Worm (Caenorhabditis elegans) whole organism, mixed stage, embryonic: ENCODE data around the gene srd-50.
A peak's percentile ranks its signal among the peaks of the same experiment; 100 is the strongest.

Experiments
- M03D4.4 ChIP-seq: sonication (generic microtip); optimal IDR thresholded peaks from 2 replicates; lab custom pipeline; 2017; ENCODE audit warnings: mild to moderate bottlenecking, missing genetic modification characterization, missing compliant biosample characterization
- bed-3 ChIP-seq: fragments of 200-800 bp; sonication (Bioruptor generic); optimal IDR thresholded peaks from 3 replicates; lab custom pipeline; 2018; ENCODE audit warnings: mild to moderate bottlenecking, missing genetic modification characterization, moderate library complexity, missing compliant biosample characterization
- blmp-1 ChIP-seq: fragments of 150-350 bp; optimal IDR thresholded peaks from 2 replicates; lab custom pipeline; 2014; ENCODE audit warnings: missing biosample characterization, missing genetic modification characterization
- ceh-39 ChIP-seq: fragments of 150-350 bp; optimal IDR thresholded peaks from 2 replicates; lab custom pipeline; 2014; ENCODE audit warnings: missing biosample characterization, missing genetic modification characterization
- ceh-83 ChIP-seq: fragments of 200-800 bp; sonication (Bioruptor generic); optimal IDR thresholded peaks from 2 replicates; lab custom pipeline; 2018; ENCODE audit warnings: mild to moderate bottlenecking, missing genetic modification characterization, missing compliant biosample characterization
- cnd-1 ChIP-seq: fragments of 200-800 bp; sonication (Bioruptor generic); optimal IDR thresholded peaks from 2 replicates; lab custom pipeline; 2018; ENCODE audit warnings: mild to moderate bottlenecking, missing genetic modification characterization, missing compliant biosample characterization
- elt-3 ChIP-seq: fragments of 150-350 bp; optimal IDR thresholded peaks from 2 replicates; lab custom pipeline; 2014; ENCODE audit warnings: missing biosample characterization, missing genetic modification characterization
- flh-1 ChIP-seq: fragments of 200-800 bp; sonication (Bioruptor generic); optimal IDR thresholded peaks from 2 replicates; lab custom pipeline; 2018; ENCODE audit warnings: mild to moderate bottlenecking, missing genetic modification characterization, moderate library complexity, missing compliant biosample characterization
- ham-2 ChIP-seq: fragments of 200-800 bp; sonication (Bioruptor generic); optimal IDR thresholded peaks from 2 replicates; lab custom pipeline; 2018; ENCODE audit warnings: mild to moderate bottlenecking, missing genetic modification characterization, missing compliant biosample characterization
- hlh-1 ChIP-seq: fragments of 150-350 bp; optimal IDR thresholded peaks from 2 replicates; lab custom pipeline; 2014; ENCODE audit warnings: missing biosample characterization, missing genetic modification reagents, missing genetic modification characterization
- lin-13 ChIP-seq: fragments of 150-350 bp; optimal IDR thresholded peaks from 2 replicates; lab custom pipeline; 2014; ENCODE audit warnings: missing biosample characterization, missing genetic modification characterization
- lin-32 ChIP-seq: fragments of 200-800 bp; sonication (Bioruptor generic); optimal IDR thresholded peaks from 2 replicates; lab custom pipeline; 2018; ENCODE audit warnings: mild to moderate bottlenecking, missing genetic modification characterization, missing compliant biosample characterization
- lsy-2 ChIP-seq: fragments of 150-350 bp; optimal IDR thresholded peaks from 2 replicates; lab custom pipeline; 2014; ENCODE audit warnings: missing biosample characterization, missing genetic modification characterization
- mab-5 ChIP-seq: fragments of 150-350 bp; optimal IDR thresholded peaks from 2 replicates; lab custom pipeline; 2014; ENCODE audit warnings: missing biosample characterization, missing genetic modification characterization
- mep-1 ChIP-seq: fragments of 150-350 bp; optimal IDR thresholded peaks from 2 replicates; lab custom pipeline; 2017; ENCODE audit warnings: missing biosample characterization, missing genetic modification reagents, missing genetic modification characterization, inconsistent platforms
- mls-2 ChIP-seq: sonication (generic microtip); optimal IDR thresholded peaks from 2 replicates; lab custom pipeline; 2016; ENCODE audit warnings: mild to moderate bottlenecking, missing genetic modification characterization, moderate library complexity, missing compliant biosample characterization
- nhr-12 ChIP-seq: fragments of 150-350 bp; optimal IDR thresholded peaks from 2 replicates; lab custom pipeline; 2014; ENCODE audit warnings: missing biosample characterization, missing genetic modification characterization
- nhr-2 ChIP-seq: fragments of 150-350 bp; optimal IDR thresholded peaks from 2 replicates; lab custom pipeline; 2014; ENCODE audit warnings: missing biosample characterization, missing genetic modification characterization
- nhr-237 ChIP-seq: fragments of 150-350 bp; optimal IDR thresholded peaks from 2 replicates; lab custom pipeline; 2014; ENCODE audit warnings: missing biosample characterization, missing genetic modification characterization
- nhr-28 ChIP-seq: fragments of 150-350 bp; optimal IDR thresholded peaks from 2 replicates; lab custom pipeline; 2014; ENCODE audit warnings: missing biosample characterization, missing genetic modification characterization
- nhr-76 ChIP-seq: sonication (generic microtip); optimal IDR thresholded peaks from 2 replicates; lab custom pipeline; 2017; ENCODE audit warnings: missing biosample characterization, missing genetic modification characterization
- sem-2 ChIP-seq: fragments of 200-800 bp; sonication (Bioruptor generic); optimal IDR thresholded peaks from 2 replicates; lab custom pipeline; 2018; ENCODE audit warnings: mild to moderate bottlenecking, missing genetic modification characterization, missing compliant biosample characterization
- sptf-1 ChIP-seq: sonication (generic microtip); optimal IDR thresholded peaks from 2 replicates; lab custom pipeline; 2017; ENCODE audit warnings: mild to moderate bottlenecking, missing genetic modification characterization, moderate library complexity, missing compliant biosample characterization
- unc-120 ChIP-seq: sonication (generic microtip); optimal IDR thresholded peaks from 2 replicates; lab custom pipeline; 2017; ENCODE audit warnings: missing genetic modification characterization, missing compliant biosample characterization; ENCODE audit not compliant: poor library complexity, severe bottlenecking
- unc-39 ChIP-seq: fragments of 150-350 bp; optimal IDR thresholded peaks from 2 replicates; lab custom pipeline; 2014; ENCODE audit warnings: missing biosample characterization, missing genetic modification characterization
- unc-62 ChIP-seq: fragments of 150-350 bp; optimal IDR thresholded peaks from 2 replicates; lab custom pipeline; 2014; ENCODE audit warnings: missing biosample characterization, missing genetic modification reagents, missing genetic modification characterization
- zip-8 ChIP-seq: fragments of 150-350 bp; optimal IDR thresholded peaks from 2 replicates; lab custom pipeline; 2014; ENCODE audit warnings: missing biosample characterization, missing genetic modification characterization
- ztf-11 ChIP-seq: fragments of 150-350 bp; optimal IDR thresholded peaks from 2 replicates; lab custom pipeline; 2014; ENCODE audit warnings: missing biosample characterization, missing genetic modification characterization

srd-50 gene

DNA sequence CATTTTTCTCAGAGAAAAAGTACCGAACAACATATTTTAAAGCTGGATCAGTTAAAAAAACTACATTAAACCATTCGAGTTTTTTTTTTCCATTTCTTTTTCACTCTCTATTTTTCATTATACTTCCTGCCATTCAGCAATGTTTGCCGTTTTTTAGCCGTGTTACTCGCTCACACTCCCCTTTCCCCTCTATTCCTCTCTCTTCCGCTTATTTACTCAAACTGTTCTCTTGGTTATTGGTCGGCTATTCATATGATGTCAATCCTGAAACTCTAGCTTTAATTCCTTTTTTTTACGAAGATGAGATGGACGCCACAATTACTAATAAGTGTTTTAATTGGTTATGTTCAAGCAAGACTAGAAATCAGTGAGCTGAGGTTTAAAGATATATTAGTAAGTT is 9.7 kb downstream of the srd-50 start, which contains the start of gene tre-4:
Gene tre-4 (plus strand): TSS at position 301 of the 400 bp plus-strand sequence.
- TF ChIP-seq M03D4.4 (tag; lab: Kevin White, UChicago): no peak
- TF ChIP-seq nhr-12: no peak
- TF ChIP-seq mab-5: no peak
- no peak for TF ChIP-seq lsy-2 (tag; lab: Kevin White, UChicago)
- TF ChIP-seq unc-120 (tag; lab: Kevin White, UChicago): no peak
- no peak for TF ChIP-seq mls-2 (tag; lab: Kevin White, UChicago)
- TF ChIP-seq ham-2 (GFP tag; lab: Kevin White, UChicago): no peak
- TF ChIP-seq unc-62 (GFP tag; lab: Kevin White, UChicago): no peak
- TF ChIP-seq sptf-1 (tag; lab: Kevin White, UChicago): no peak
- TF ChIP-seq ceh-39 (tag; lab: Kevin White, UChicago): no peak
- TF ChIP-seq mep-1 (tag; lab: Kevin White, UChicago): no peak
- no peak for TF ChIP-seq lin-13 (tag; lab: Kevin White, UChicago)
- TF ChIP-seq ceh-83: no peak
- TF ChIP-seq cnd-1 (tag; lab: Kevin White, UChicago): no peak
- no peak for TF ChIP-seq bed-3 (GFP tag; lab: Kevin White, UChicago)
- no peak for TF ChIP-seq ztf-11 (tag; lab: Kevin White, UChicago)
- TF ChIP-seq lin-32: no peak
- TF ChIP-seq nhr-237: no peak
- TF ChIP-seq nhr-28 (tag; lab: Kevin White, UChicago): no peak

DNA sequence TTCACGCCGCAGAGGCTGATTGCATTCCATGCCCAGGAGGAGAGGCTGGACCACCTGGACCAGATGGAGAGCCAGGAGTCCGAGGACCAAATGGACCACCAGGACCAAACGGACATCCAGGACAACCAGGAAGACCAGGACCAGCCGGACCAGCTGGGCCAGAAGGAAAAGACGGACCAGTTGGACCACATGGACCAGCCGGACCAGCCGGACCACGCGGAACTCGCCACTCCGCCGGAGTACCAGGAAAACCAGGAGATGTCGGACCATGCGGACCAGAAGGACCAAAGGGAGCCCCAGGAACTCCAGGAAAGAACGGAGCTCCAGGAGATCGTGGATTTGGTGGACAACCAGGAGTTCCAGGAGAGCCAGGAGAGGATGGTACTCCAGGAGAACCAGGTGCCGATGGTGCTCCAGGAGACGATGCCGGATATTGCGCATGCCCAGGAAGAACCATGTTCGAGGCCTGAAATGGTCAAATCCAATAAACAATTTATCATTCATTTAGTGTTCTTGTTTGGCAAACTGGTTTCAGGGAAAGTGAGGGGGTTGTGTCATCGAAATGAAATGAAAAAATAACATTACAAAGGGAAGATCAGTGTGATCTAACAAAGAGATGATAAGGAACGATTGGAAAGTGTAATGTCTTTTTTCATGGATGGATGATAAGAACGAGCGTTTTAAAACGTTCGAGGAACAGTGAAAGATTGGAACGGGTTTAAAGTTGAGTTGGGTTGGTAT is 11.5 kb downstream of the srd-50 start:
- no peak for TF ChIP-seq ceh-39 (tag; lab: Kevin White, UChicago)
- TF ChIP-seq lsy-2 (tag; lab: Kevin White, UChicago): no peak
- TF ChIP-seq lin-13 (tag; lab: Kevin White, UChicago): no peak
- no peak for TF ChIP-seq elt-3
- no peak for TF ChIP-seq mls-2 (tag; lab: Kevin White, UChicago)
- TF ChIP-seq ztf-11 (tag; lab: Kevin White, UChicago): no peak
- no peak for TF ChIP-seq nhr-2 (tag; lab: Kevin White, UChicago)

DNA sequence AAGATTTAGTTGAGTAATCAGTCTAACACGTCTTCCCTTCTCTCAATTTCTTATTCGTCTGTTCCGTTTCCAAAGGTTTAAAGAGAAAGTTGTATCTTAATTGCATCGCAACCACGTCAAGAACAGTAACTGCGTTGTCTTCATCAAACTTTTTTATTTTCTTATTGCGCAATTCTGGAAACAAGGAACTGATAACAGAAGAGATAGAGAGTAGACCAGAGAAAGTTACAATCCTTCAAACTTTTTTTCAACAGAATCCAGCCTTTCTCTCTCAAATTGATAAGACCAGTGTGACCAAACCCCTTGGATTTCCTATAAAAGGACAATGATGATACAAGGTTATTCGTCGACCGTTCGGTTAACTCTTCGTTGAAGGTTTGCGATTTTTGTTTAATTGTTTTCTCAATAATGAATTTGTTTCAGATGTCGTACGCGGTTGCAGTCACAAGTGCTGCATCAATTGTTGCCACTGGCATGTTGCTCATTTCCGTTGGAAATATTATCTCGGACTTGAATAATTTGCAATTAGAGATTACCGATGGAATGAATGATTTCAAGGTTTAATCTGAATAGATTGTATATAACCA is 12.5 kb downstream of the srd-50 start, which contains the start of gene col-184:
Gene col-184 (plus strand): TSS at position 409 of the 587 bp plus-strand sequence.
- TF ChIP-seq lin-13 (tag; lab: Kevin White, UChicago): no peak
- peak; percentile 52 for TF ChIP-seq zip-8
- TF ChIP-seq, all 35 proteins: peak for 1

DNA sequence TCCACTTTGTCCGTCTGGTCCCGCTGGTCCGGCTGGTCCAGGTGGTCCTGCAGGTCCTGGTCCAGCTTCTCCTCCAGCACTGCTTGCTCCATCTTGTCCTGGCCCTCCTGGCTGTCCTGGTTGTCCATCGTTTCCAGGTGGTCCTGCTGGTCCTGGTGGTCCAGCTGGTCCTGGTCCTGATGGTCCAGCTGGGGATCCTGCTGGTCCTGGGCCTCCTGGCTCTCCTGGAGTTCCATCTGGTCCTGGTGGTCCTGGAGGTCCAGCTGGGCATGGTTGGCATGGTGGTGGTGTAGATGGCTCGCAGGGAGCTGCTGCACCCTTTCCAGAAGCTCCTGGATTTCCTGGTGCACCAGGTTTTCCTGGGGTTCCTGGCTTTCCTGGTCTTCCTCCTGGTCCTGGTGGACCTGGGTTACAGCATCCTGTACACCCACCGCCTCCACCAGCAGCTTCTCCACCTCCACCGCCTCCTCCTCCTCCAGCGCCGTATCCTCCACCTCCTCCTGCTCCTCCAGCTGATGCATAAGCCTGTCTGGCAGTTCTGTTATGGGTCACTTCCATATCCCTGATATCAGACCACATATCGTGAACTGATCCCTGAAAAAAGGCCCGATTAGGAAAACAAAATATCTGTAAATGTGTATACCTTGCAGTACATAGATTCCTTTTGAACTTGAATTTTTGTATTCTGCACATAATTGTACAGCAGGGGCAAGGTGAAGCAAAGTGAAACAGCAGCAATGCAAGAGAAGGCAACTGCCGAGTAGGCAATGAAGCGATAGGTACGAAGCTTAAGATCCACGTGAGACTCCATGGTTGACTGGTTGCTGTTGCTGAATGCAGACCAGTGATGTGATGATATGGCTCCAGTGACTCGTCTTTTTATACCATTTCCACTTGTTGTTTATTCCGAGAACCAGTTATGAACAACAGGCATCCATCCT is 14.4 kb downstream of the srd-50 start, which contains the start of gene col-183:
Gene col-183 (minus strand): TSS at position 839 of the 941 bp plus-strand sequence.
- TF ChIP-seq flh-1 (GFP tag; lab: Kevin White, UChicago) (no peak), unc-62 (GFP tag; lab: Kevin White, UChicago) (no peak)

DNA sequence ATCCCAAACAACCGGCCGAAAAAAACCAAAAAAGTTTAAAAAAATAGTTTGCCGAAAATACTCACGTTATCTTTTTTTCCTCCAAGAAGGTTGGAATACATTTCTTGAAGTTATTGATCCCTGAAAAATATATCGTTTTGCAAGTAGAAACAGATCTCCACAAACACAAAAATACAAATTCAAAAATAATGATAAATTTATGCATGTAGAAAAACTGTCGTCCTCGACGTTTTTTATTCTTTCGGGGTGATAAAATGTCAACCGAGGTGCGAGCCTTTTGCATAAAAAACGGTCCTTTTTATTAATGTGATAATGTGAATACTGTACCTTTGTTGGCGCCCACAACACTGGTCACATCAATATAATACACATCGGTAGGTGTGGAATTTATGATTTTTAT is 17.8 kb downstream of the srd-50 start, which contains the start of gene F02D10.2:
Gene F02D10.2 (minus strand): TSS at position 101 of the 400 bp plus-strand sequence.
- TF ChIP-seq blmp-1 (tag; lab: Kevin White, UChicago) (no peak), ceh-39 (tag; lab: Kevin White, UChicago) (no peak), mab-5 (no peak), sem-2 (GFP tag; lab: Kevin White, UChicago) (no peak), lin-32 (no peak), ztf-11 (tag; lab: Kevin White, UChicago) (no peak), hlh-1 (tag; lab: Kevin White, UChicago) (no peak), nhr-12 (no peak), nhr-76 (tag; lab: Kevin White, UChicago) (no peak), lin-13 (tag; lab: Kevin White, UChicago) (no peak), unc-39 (tag; lab: Kevin White, UChicago) (no peak), unc-62 (GFP tag; lab: Kevin White, UChicago) (no peak), lsy-2 (tag; lab: Kevin White, UChicago) (no peak), bed-3 (GFP tag; lab: Kevin White, UChicago) (no peak)
- TF ChIP-seq, all 35 proteins: peak for 0
